Worm (Caenorhabditis elegans): ENCODE results near the gene apc-10.
A peak's percentile ranks its signal among the peaks of the same experiment; 100 is the strongest.

The apc-10 gene

DNA sequence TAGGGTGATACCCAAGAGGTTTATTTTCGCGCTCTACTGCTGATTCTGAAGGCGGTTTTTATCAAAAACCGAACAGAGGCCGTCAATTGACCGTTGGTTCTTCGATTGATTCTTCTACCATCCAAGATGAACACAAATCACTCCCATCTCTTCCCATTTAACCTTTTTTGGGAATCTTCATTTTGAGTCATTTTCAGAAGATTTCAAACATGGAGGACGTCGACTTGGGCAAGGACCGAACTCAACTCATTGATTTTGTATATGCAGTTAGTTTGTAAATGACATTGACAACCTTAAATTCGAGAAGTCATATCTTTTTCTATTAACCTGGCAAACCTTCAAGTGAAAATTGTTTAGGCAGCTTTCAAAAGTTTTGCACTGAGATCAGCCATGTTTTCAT is 37.8 kb downstream of the apc-10 start, which contains the start of gene AC3.5:
Gene AC3.5 (plus strand): TSS at position 210 of the 400 bp plus-strand sequence.
- TF ChIP-seq egl-27 (tag; optimal IDR thresholded peaks at IDR 0.05) (no peak), nhr-77 (tag; optimal IDR thresholded peaks at IDR 0.05) (no peak), php-3 (GFP tag; IDR thresholded peaks at IDR 0.05) (no peak), nhr-28 (tag; optimal IDR thresholded peaks at IDR 0.05) (peak; percentile 88), Y48G9A.11 (GFP tag; IDR thresholded peaks at IDR 0.05) (no peak), saeg-2 (GFP tag; IDR thresholded peaks at IDR 0.05) (no peak), mxl-3 (GFP tag; optimal IDR thresholded peaks at IDR 0.05) (peak; percentile 12), unc-39 (tag; optimal IDR thresholded peaks at IDR 0.05) (no peak), snpc-1.2 (GFP tag; IDR thresholded peaks at IDR 0.05) (no peak), egl-43 (GFP tag; IDR thresholded peaks at IDR 0.05) (no peak), unc-62 (GFP tag; optimal IDR thresholded peaks at IDR 0.05 in 1 of 2) (peak in 1 of 2 experiments; percentile 56), unc-62 (tag; optimal IDR thresholded peaks at IDR 0.05) (no peak), dmd-6 (GFP tag; IDR thresholded peaks at IDR 0.05) (no peak), lin-1 (GFP tag; IDR thresholded peaks at IDR 0.05) (no peak), nhr-11 (tag; optimal IDR thresholded peaks at IDR 0.05) (no peak), ceh-28 (tag; optimal IDR thresholded peaks at IDR 0.05) (no peak), daf-19 (GFP tag; conservative IDR thresholded peaks at IDR 0.05) (no peak)

DNA sequence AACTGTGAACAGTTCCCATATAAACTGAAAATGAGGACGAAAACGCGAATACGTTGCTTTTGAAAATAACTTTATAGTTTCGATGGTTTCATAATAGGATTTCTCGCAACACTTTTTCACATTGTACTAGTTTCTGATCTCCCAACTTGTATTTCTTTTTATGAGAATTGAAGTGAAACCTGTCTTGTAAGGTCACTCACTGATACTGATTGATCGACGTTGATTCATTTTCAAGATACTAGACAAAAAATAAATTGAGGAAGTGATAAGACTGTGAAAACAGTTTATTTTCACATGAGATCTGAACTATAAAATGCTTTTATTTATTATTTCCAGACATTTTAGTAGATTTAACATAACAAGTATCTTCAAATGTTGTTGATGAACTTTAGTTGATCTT is 38.7 kb downstream of the apc-10 start:
- TF ChIP-seq unc-62 (GFP tag; optimal IDR thresholded peaks at IDR 0.05 in 1 of 2) (peak in 1 of 2 experiments; percentile 2), unc-62 (tag; optimal IDR thresholded peaks at IDR 0.05) (no peak), madf-5 (GFP tag; IDR thresholded peaks at IDR 0.05) (no peak), nhr-28 (tag; optimal IDR thresholded peaks at IDR 0.05) (peak; percentile 31)

DNA sequence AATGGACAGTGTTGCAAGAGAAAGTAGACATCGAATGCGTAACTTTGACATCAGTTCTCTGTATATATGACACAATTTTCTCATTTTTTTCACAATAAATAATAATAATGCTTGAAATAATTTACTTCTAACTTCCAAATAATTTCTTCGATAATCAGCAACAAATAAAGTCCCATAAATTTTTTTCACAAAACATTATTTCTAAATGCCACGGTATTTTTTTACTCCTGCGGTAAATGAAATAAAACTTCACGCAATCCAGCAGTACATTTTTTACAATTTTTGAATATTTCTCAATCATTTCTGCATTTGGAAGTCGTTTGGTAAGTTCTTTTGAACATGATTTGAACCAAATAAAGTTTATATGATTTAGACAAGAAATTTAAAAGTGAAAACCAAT is 42.2 kb downstream of the apc-10 start, which contains the start of gene spe-10:
Gene spe-10 (plus strand): TSS at position 301 of the 400 bp plus-strand sequence.
- TF ChIP-seq dve-1 (tag; optimal IDR thresholded peaks at IDR 0.05; ENCODE audit: insufficient read depth) (no peak), nhr-10 (tag; optimal IDR thresholded peaks at IDR 0.05) (no peak), dmd-9 (GFP tag; IDR thresholded peaks at IDR 0.05) (no peak), php-3 (GFP tag; IDR thresholded peaks at IDR 0.05) (no peak), mdl-1 (tag; optimal IDR thresholded peaks at IDR 0.05) (no peak), cey-2 (tag; optimal IDR thresholded peaks at IDR 0.05; ENCODE audit: borderline replicate concordance, insufficient read depth) (no peak), hlh-30 (tag; optimal IDR thresholded peaks at IDR 0.05; ENCODE audit: insufficient read depth) (no peak), tag-97 (GFP tag; IDR thresholded peaks at IDR 0.05) (no peak), tra-1 (GFP tag; IDR thresholded peaks at IDR 0.05) (no peak), nhr-77 (tag; optimal IDR thresholded peaks at IDR 0.05) (no peak), daf-12 (tag; optimal IDR thresholded peaks at IDR 0.05) (no peak), ZK337.2 (GFP tag; IDR thresholded peaks at IDR 0.05) (no peak)

DNA sequence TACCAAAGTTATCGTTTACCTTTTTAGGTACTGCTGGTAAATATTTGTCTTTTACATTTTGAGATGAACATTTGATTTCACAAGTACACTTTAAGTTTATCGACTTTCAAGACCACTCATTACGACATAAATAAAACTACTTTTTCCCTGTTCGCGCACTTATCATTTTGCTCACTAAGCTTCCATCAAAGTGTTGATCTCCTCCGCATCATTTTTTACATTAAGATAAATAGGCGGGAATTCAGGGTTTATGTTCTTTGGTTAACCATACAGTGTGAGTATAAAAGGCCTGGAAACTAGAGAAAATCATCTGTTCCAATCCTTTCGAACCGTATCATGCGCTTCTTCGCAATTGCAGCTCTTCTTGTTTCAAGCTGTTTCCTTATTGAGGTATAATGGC is 44.0 kb downstream of the apc-10 start, which contains the start of gene pqn-2:
Gene pqn-2 (plus strand): TSS at position 301 of the 400 bp plus-strand sequence.
- no peak for TF ChIP-seq arid-1 (GFP tag; conservative IDR thresholded peaks at IDR 0.05)
- TF ChIP-seq Y75B8A.6 (GFP tag; IDR thresholded peaks at IDR 0.05), result no peak
- TF ChIP-seq rbr-2 (tag; optimal IDR thresholded peaks at IDR 0.05), result no peak
- no peak for TF ChIP-seq D1046.2 (GFP tag; IDR thresholded peaks at IDR 0.05)
- no peak for TF ChIP-seq F44E2.7 (GFP tag; IDR thresholded peaks at IDR 0.05)
- TF ChIP-seq lin-15B (tag; optimal IDR thresholded peaks at IDR 0.05), result no peak
- no peak for TF ChIP-seq dmd-9 (GFP tag; IDR thresholded peaks at IDR 0.05)
- no peak for TF ChIP-seq zfp-2 (tag; optimal IDR thresholded peaks at IDR 0.05)
- no peak for TF ChIP-seq mxl-3 (GFP tag; optimal IDR thresholded peaks at IDR 0.05)
- TF ChIP-seq aly-2 (tag; optimal IDR thresholded peaks at IDR 0.05), result no peak
- TF ChIP-seq nhr-11 (tag; optimal IDR thresholded peaks at IDR 0.05), result no peak
- no peak for TF ChIP-seq zag-1 (tag; optimal IDR thresholded peaks at IDR 0.05)
- TF ChIP-seq dpl-1 (GFP tag; optimal IDR thresholded peaks at IDR 0.05), result no peak
- TF ChIP-seq tag-97 (GFP tag; IDR thresholded peaks at IDR 0.05), result no peak
- no peak for TF ChIP-seq hif-1 (tag; optimal IDR thresholded peaks at IDR 0.05)
